Fruit fly (Drosophila melanogaster) whole organism, prepupa: Measurements from ENCODE around the gene HisRS.

ENCODE experiments used
- Blimp-1 ChIP-seq: fragments of 200-800 bp; sonication (Bioruptor generic); optimal IDR thresholded peaks from 3 replicates; lab custom pipeline; 2017; ENCODE audit warnings: missing biosample characterization, missing genetic modification characterization, mild to moderate bottlenecking, moderate library complexity, missing genetic modification reagents
- CG10631 ChIP-seq: fragments of 200-800 bp; sonication (Bioruptor generic); optimal IDR thresholded peaks from 2 replicates; lab custom pipeline; 2016; ENCODE audit warnings: missing biosample characterization, missing genetic modification characterization
- CG10669 ChIP-seq: fragments of 200-800 bp; sonication (Bioruptor generic); optimal IDR thresholded peaks from 3 replicates; lab custom pipeline; 2018; ENCODE audit warnings: missing biosample characterization, mild to moderate bottlenecking, missing genetic modification characterization, moderate library complexity
- CG11294 ChIP-seq: fragments of 200-800 bp; sonication (Bioruptor generic); IDR thresholded peaks from 2 replicates; pipeline ENCODE4 v1.3.6; 2022; ENCODE audit warnings: missing biosample characterization, missing genetic modification characterization
- CG11902 ChIP-seq: fragments of 200-800 bp; sonication (Bioruptor generic); optimal IDR thresholded peaks from 3 replicates; lab custom pipeline; 2016; ENCODE audit warnings: missing biosample characterization, missing genetic modification characterization
- CG15336 ChIP-seq: fragments of 200-800 bp; sonication (Bioruptor generic); IDR thresholded peaks from 2 replicates; pipeline ENCODE4 v1.3.6; 2022; ENCODE audit warnings: missing biosample characterization, missing genetic modification characterization
- CG1621 ChIP-seq: fragments of 200-800 bp; sonication (Bioruptor generic); optimal IDR thresholded peaks from 3 replicates; lab custom pipeline; 2018; ENCODE audit warnings: missing biosample characterization, mild to moderate bottlenecking, missing genetic modification characterization
- CG16779 ChIP-seq: fragments of 200-800 bp; sonication (Bioruptor generic); optimal IDR thresholded peaks from 3 replicates; lab custom pipeline; 2017; ENCODE audit warnings: missing biosample characterization, mild to moderate bottlenecking, missing genetic modification characterization
- CG3032 ChIP-seq: fragments of 200-800 bp; optimal IDR thresholded peaks from 2 replicates; lab custom pipeline; 2019; ENCODE audit warnings: missing biosample characterization, mild to moderate bottlenecking, missing genetic modification characterization, moderate library complexity
- CG31627 ChIP-seq: fragments of 200-800 bp; sonication (Bioruptor generic); optimal IDR thresholded peaks from 3 replicates; lab custom pipeline; 2016; ENCODE audit warnings: missing biosample characterization, missing genetic modification characterization
- CG32006 ChIP-seq: fragments of 200-800 bp; sonication (Bioruptor generic); optimal IDR thresholded peaks from 3 replicates; lab custom pipeline; 2017; ENCODE audit warnings: missing biosample characterization, mild to moderate bottlenecking, missing genetic modification characterization
- CG34406 ChIP-seq: fragments of 200-800 bp; sonication (Bioruptor generic); optimal IDR thresholded peaks from 3 replicates; lab custom pipeline; 2016; ENCODE audit warnings: missing biosample characterization, missing genetic modification characterization
- CG4318 ChIP-seq: fragments of 200-800 bp; sonication (Bioruptor generic); optimal IDR thresholded peaks from 3 replicates; lab custom pipeline; 2017; ENCODE audit warnings: missing biosample characterization, mild to moderate bottlenecking, missing genetic modification characterization
- CG6163 ChIP-seq: fragments of 200-800 bp; sonication (Bioruptor generic); IDR thresholded peaks from 3 replicates; pipeline ENCODE4 v1.3.6; 2022; ENCODE audit warnings: missing biosample characterization, missing genetic modification characterization
- CG6276 ChIP-seq: fragments of 200-800 bp; sonication (Bioruptor generic); optimal IDR thresholded peaks from 2 replicates; lab custom pipeline; 2017; ENCODE audit warnings: missing biosample characterization, mild to moderate bottlenecking, missing genetic modification characterization
- CG6792 ChIP-seq: fragments of 200-800 bp; sonication (Bioruptor generic); optimal IDR thresholded peaks from 3 replicates; lab custom pipeline; 2016; ENCODE audit warnings: missing biosample characterization, missing genetic modification characterization
- CG6808 ChIP-seq: fragments of 200-800 bp; sonication (Bioruptor generic); optimal IDR thresholded peaks from 3 replicates; lab custom pipeline; 2017; ENCODE audit warnings: missing biosample characterization, missing genetic modification characterization, mild to moderate bottlenecking, moderate library complexity, missing genetic modification reagents
- CG6854 ChIP-seq: fragments of 200-800 bp; sonication (Bioruptor generic); optimal IDR thresholded peaks from 2 replicates; lab custom pipeline; 2017; ENCODE audit warnings: missing biosample characterization, mild to moderate bottlenecking, missing genetic modification characterization
- CG8119 ChIP-seq: fragments of 200-800 bp; sonication (Bioruptor generic); IDR thresholded peaks from 3 replicates; pipeline ENCODE4 v1.3.6; 2022; ENCODE audit warnings: missing biosample characterization, missing genetic modification characterization
- CG9139 ChIP-seq: fragments of 200-800 bp; sonication (Bioruptor generic); optimal IDR thresholded peaks from 3 replicates; lab custom pipeline; 2017; ENCODE audit warnings: missing biosample characterization, mild to moderate bottlenecking, missing genetic modification characterization
- Eip78C ChIP-seq: fragments of 200-800 bp; sonication (Bioruptor generic); peaks from one replicate; lab custom pipeline; 2016; ENCODE audit warnings: missing biosample characterization, missing genetic modification characterization
- Eip93F ChIP-seq: fragments of 200-800 bp; sonication (Bioruptor generic); optimal IDR thresholded peaks from 2 replicates; lab custom pipeline; 2016; ENCODE audit warnings: missing biosample characterization, mild to moderate bottlenecking, missing genetic modification characterization
- Ets21C ChIP-seq: fragments of 200-800 bp; sonication (Bioruptor generic); optimal IDR thresholded peaks from 3 replicates; lab custom pipeline; 2016; ENCODE audit warnings: missing biosample characterization, missing genetic modification characterization
- Ets96B ChIP-seq: fragments of 200-800 bp; optimal IDR thresholded peaks from 2 replicates; lab custom pipeline; 2019; ENCODE audit warnings: missing biosample characterization, mild to moderate bottlenecking, missing genetic modification characterization, moderate library complexity
- Gug ChIP-seq: fragments of 200-800 bp; sonication (Bioruptor generic); IDR thresholded peaks from 2 replicates; pipeline ENCODE4 v1.3.6; 2022; ENCODE audit warnings: missing biosample characterization, missing genetic modification characterization
- Hr39 ChIP-seq: fragments of 200-800 bp; sonication (Bioruptor generic); optimal IDR thresholded peaks from 2 replicates; lab custom pipeline; 2016; ENCODE audit warnings: missing biosample characterization, missing genetic modification characterization
- Hr4 ChIP-seq: fragments of 200-800 bp; sonication (Bioruptor generic); optimal IDR thresholded peaks from 3 replicates; lab custom pipeline; 2016; ENCODE audit warnings: missing biosample characterization, missing genetic modification characterization
- Lpt ChIP-seq: fragments of 200-800 bp; sonication (Bioruptor generic); optimal IDR thresholded peaks from 3 replicates; lab custom pipeline; 2016; ENCODE audit warnings: missing biosample characterization, missing genetic modification characterization
- Met ChIP-seq: fragments of 200-800 bp; sonication (Bioruptor generic); optimal IDR thresholded peaks from 3 replicates; lab custom pipeline; 2016; ENCODE audit warnings: missing biosample characterization, missing genetic modification characterization
- achi ChIP-seq: fragments of 200-800 bp; sonication (Bioruptor generic); optimal IDR thresholded peaks from 3 replicates; lab custom pipeline; 2016; ENCODE audit warnings: missing biosample characterization, missing genetic modification characterization
- acj6 ChIP-seq: fragments of 200-800 bp; sonication (Bioruptor generic); optimal IDR thresholded peaks from 3 replicates; lab custom pipeline; 2016; ENCODE audit warnings: missing biosample characterization, missing genetic modification characterization
- cyc ChIP-seq: fragments of 200-800 bp; sonication (Bioruptor generic); optimal IDR thresholded peaks from 3 replicates; lab custom pipeline; 2016; ENCODE audit warnings: missing biosample characterization, missing genetic modification characterization
- dac ChIP-seq: fragments of 200-800 bp; sonication (Bioruptor generic); optimal IDR thresholded peaks from 2 replicates; lab custom pipeline; 2017; ENCODE audit warnings: missing biosample characterization, mild to moderate bottlenecking, missing genetic modification characterization
- dsx ChIP-seq: fragments of 200-800 bp; optimal IDR thresholded peaks from 3 replicates; lab custom pipeline; 2019; ENCODE audit warnings: missing biosample characterization, mild to moderate bottlenecking, missing genetic modification characterization, moderate library complexity; ENCODE audit not compliant: poor library complexity, severe bottlenecking
- esn ChIP-seq: fragments of 200-800 bp; sonication (Bioruptor generic); optimal IDR thresholded peaks from 2 replicates; lab custom pipeline; 2016; ENCODE audit warnings: missing biosample characterization, mild to moderate bottlenecking, missing genetic modification characterization, moderate library complexity
- fd59A ChIP-seq: fragments of 200-800 bp; sonication (Bioruptor generic); optimal IDR thresholded peaks from 2 replicates; lab custom pipeline; 2017; ENCODE audit warnings: missing biosample characterization, mild to moderate bottlenecking, missing genetic modification characterization, missing genetic modification reagents
- fd85E ChIP-seq: fragments of 200-800 bp; sonication (Bioruptor generic); optimal IDR thresholded peaks from 3 replicates; lab custom pipeline; 2016; ENCODE audit warnings: missing biosample characterization, missing genetic modification characterization
- fkh ChIP-seq: fragments of 200-800 bp; sonication (Bioruptor generic); optimal IDR thresholded peaks from 3 replicates; lab custom pipeline; 2017; ENCODE audit warnings: missing biosample characterization, mild to moderate bottlenecking, missing genetic modification characterization, moderate library complexity
- net ChIP-seq: fragments of 200-800 bp; sonication (Bioruptor generic); optimal IDR thresholded peaks from 3 replicates; lab custom pipeline; 2016; ENCODE audit warnings: missing biosample characterization, missing genetic modification characterization
- salr ChIP-seq, 2 experiments: fragments of 200-800 bp; sonication (Bioruptor generic); optimal IDR thresholded peaks; 3 replicates each; lab custom pipeline; 2016 to 2018; ENCODE audit warnings: missing biosample characterization in 2 of 2, missing genetic modification characterization in 2 of 2, mild to moderate bottlenecking in 1 of 2
- spab ChIP-seq: fragments of 200-800 bp; sonication (Bioruptor generic); optimal IDR thresholded peaks from 2 replicates; lab custom pipeline; 2017; ENCODE audit warnings: missing biosample characterization, mild to moderate bottlenecking, missing genetic modification characterization, missing genetic modification reagents
- ss ChIP-seq, 2 experiments: fragments of 200-800 bp; sonication (Bioruptor generic); optimal IDR thresholded peaks; 2 replicates in 1 of 2; 3 replicates in 1 of 2; lab custom pipeline; 2017 to 2018; ENCODE audit warnings: mild to moderate bottlenecking in 2 of 2, missing biosample characterization in 2 of 2, missing genetic modification characterization in 2 of 2, moderate library complexity in 1 of 2
- svp ChIP-seq: fragments of 200-800 bp; sonication (Bioruptor generic); peaks from one replicate; lab custom pipeline; 2016; ENCODE audit warnings: missing biosample characterization, missing genetic modification characterization
- topi ChIP-seq: fragments of 200-800 bp; sonication (Bioruptor generic); optimal IDR thresholded peaks from 3 replicates; lab custom pipeline; 2016; ENCODE audit warnings: missing biosample characterization, missing genetic modification characterization

Gene HisRS

DNA sequence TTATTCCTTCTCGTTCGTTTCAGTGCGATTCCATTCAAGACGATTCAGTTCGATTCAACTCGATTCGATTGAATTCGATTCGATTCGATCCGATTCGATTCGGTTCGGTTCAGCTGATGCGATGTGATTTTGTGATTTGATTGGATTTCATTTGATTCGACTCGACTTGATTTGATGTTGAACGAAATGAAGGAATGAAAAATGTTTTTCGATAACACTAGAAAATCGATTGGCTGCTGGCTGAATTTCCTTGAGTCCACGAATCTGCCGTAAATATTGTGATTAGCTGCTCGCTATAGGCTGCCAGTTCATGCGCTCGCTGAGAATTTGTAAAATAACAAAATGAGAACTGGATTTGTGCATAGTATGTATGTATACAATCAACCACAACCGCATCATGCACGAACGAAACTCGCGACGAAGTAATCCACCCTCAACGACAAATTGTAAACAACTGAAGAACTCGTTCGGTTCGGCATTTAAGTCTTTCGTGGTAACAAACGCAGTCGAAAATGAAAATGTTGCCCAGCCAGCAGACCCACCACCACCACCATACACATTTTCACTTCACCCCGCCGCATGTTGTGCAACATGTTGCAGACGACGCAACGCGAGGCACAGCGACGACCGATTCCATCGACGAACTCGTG, 10.2 kb upstream of the HisRS start, which contains the start of gene Wnt5:
Wnt5 (minus strand) TSS at position 458 of the 650 bp plus-strand sequence.
- TF ChIP-seq dsx, result peak; percentile 42
- no peak for TF ChIP-seq CG34406
- peak; percentile 43; the same call in 1 of the 3 replicates for TF ChIP-seq CG8119 (GFP tag; lab: Robert Waterston, UW)
- no peak for TF ChIP-seq Hr39 (GFP tag; lab: Kevin White, UChicago)
- TF ChIP-seq spab (GFP tag; lab: Kevin White, UChicago), result no peak
- TF ChIP-seq Lpt (GFP tag; lab: Kevin White, UChicago), result peak; percentile 23
- TF ChIP-seq salr (GFP tag; optimal IDR thresholded peaks at IDR 0.05; lab: Kevin White, UChicago), result no peak
- no peak for TF ChIP-seq svp (GFP tag; lab: Kevin White, UChicago)
- TF ChIP-seq CG16779 (tag; lab: Kevin White, UChicago), result no peak
- TF ChIP-seq achi (GFP tag; lab: Kevin White, UChicago), result no peak
- TF ChIP-seq esn (GFP tag; lab: Kevin White, UChicago), result no peak
- TF ChIP-seq cyc (GFP tag; lab: Kevin White, UChicago), result no peak
- TF ChIP-seq Eip78C (GFP tag; lab: Kevin White, UChicago), result peak; percentile 57
- no peak for TF ChIP-seq acj6 (GFP tag; lab: Kevin White, UChicago)
- TF ChIP-seq net (GFP tag; lab: Kevin White, UChicago), result no peak
- TF ChIP-seq CG6163 (GFP tag; lab: Robert Waterston, UW), result no peak; the same call in 2 of the 3 replicates
- peak in 1 of 2 experiments; percentile 51 for TF ChIP-seq ss (GFP tag; optimal IDR thresholded peaks at IDR 0.05; lab: Kevin White, UChicago)
- peak; percentile 11 for TF ChIP-seq CG6854 (GFP tag; lab: Kevin White, UChicago)
- no peak for TF ChIP-seq CG4318 (GFP tag; lab: Kevin White, UChicago)

DNA sequence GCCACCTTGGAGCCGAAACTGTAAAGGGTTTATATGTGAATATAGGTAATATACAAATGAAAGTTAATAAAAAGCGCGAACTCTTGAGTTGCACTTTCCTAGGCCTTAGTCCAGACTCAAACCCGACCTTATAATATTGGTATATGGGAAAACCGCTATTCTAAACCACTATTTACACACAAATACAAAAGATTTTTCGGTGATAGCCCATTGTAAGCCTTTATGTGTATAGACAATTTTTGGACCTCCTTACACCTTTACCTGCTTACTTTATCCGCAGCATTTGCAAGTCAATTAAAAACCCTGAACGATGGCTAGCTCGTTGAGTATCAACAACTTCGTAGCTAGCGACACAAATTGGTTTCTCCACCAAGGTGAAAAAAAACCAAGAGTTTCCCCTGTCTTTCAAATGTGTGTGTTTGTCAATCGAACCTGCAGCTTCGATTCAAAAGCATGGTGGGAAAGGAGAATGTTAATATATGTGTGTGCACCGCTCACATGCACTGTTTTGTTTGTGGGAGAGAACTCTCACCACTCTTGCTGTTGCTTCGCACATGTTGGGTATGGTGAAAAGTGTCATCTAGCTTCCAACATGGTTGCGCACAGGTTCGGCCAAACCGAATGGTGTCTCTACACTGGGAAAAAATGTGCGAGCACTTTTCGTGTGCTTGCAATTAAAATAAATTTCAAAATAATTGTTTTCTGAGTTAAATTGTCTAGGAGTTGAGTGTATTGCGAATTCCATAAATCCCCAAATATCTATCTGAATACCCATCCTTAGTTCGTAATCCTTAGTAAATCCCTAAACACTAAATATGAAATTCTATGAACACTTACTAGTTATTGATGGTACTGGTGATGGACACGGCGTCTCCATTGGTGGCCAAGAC, 8.3 kb upstream of the HisRS start:
- TF ChIP-seq spab (GFP tag; lab: Kevin White, UChicago), result peak; percentile 52
- TF ChIP-seq CG3032 (tag; lab: Kevin White, UChicago), result peak; percentile 42
- TF ChIP-seq fkh (GFP tag; lab: Kevin White, UChicago), result peak; percentile 31
- TF ChIP-seq CG10631 (GFP tag; lab: Kevin White, UChicago), result peak; percentile 72
- TF ChIP-seq CG6854 (GFP tag; lab: Kevin White, UChicago), result no peak
- peak; percentile 80 for TF ChIP-seq topi (GFP tag; lab: Kevin White, UChicago)
- TF ChIP-seq CG1621, result peak; percentile 56
- peak; percentile 27 for TF ChIP-seq Lpt (GFP tag; lab: Kevin White, UChicago)
- TF ChIP-seq CG34406, result peak; percentile 68
- TF ChIP-seq Eip93F (GFP tag; lab: Kevin White, UChicago), result peak; percentile 11
- no peak for TF ChIP-seq CG9139 (GFP tag; lab: Kevin White, UChicago)
- TF ChIP-seq CG6163 (GFP tag; lab: Robert Waterston, UW), result peak; percentile 91
- peak; percentile 83 for TF ChIP-seq Met (GFP tag; lab: Kevin White, UChicago)
- TF ChIP-seq Ets96B (tag; lab: Kevin White, UChicago), result peak; percentile 57
- peak; percentile 73 for TF ChIP-seq CG10669 (GFP tag; lab: Kevin White, UChicago)
- TF ChIP-seq CG6276, result peak; percentile 80
- peak; percentile 42 for TF ChIP-seq Ets21C
- TF ChIP-seq CG15336 (GFP tag; lab: Robert Waterston, UW), result peak; percentile 90
- peak; percentile 45 for TF ChIP-seq CG16779 (tag; lab: Kevin White, UChicago)
- TF ChIP-seq fd59A (GFP tag; lab: Kevin White, UChicago), result peak; percentile 41
- TF ChIP-seq ss (GFP tag; optimal IDR thresholded peaks at IDR 0.05; lab: Kevin White, UChicago), result peak in 1 of 2 experiments; percentile 1
- TF ChIP-seq dac (GFP tag; lab: Kevin White, UChicago), result peak; percentile 66
- peak; percentile 70 for TF ChIP-seq CG32006 (GFP tag; lab: Kevin White, UChicago)
- peak; percentile 67 for TF ChIP-seq achi (GFP tag; lab: Kevin White, UChicago)
- TF ChIP-seq Gug (GFP tag; lab: Robert Waterston, UW), result peak; percentile 79
- peak; percentile 55 for TF ChIP-seq CG31627
- peak; percentile 24 for TF ChIP-seq fd85E (GFP tag; lab: Kevin White, UChicago)
- peak; percentile 61 for TF ChIP-seq CG6792 (GFP tag; lab: Kevin White, UChicago)
- peak; percentile 3 to 60 for TF ChIP-seq salr (GFP tag; optimal IDR thresholded peaks at IDR 0.05; lab: Kevin White, UChicago)
- peak; percentile 49 for TF ChIP-seq CG6808 (GFP tag; lab: Kevin White, UChicago)
- no peak for TF ChIP-seq Blimp-1 (GFP tag; lab: Kevin White, UChicago)
- TF ChIP-seq Hr4 (GFP tag; lab: Kevin White, UChicago), result peak; percentile 67
- TF ChIP-seq dsx, result peak; percentile 47
- TF ChIP-seq CG11294 (GFP tag; lab: Robert Waterston, UW), result peak; percentile 56; the same call in 1 of the 2 replicates
- peak; percentile 65 for TF ChIP-seq acj6 (GFP tag; lab: Kevin White, UChicago)
- peak; percentile 52 for TF ChIP-seq CG11902
